Fruit fly (Drosophila melanogaster) whole organism: ENCODE measurements around the gene CG2186.

Source experiments
- Dll ChIP-seq: fragments of >200 bp; optimal IDR thresholded peaks from 2 replicates; lab custom pipeline; 2017
- psq ChIP-seq: fragments of >200 bp; optimal IDR thresholded peaks from 2 replicates; lab custom pipeline; 2017

DNA sequence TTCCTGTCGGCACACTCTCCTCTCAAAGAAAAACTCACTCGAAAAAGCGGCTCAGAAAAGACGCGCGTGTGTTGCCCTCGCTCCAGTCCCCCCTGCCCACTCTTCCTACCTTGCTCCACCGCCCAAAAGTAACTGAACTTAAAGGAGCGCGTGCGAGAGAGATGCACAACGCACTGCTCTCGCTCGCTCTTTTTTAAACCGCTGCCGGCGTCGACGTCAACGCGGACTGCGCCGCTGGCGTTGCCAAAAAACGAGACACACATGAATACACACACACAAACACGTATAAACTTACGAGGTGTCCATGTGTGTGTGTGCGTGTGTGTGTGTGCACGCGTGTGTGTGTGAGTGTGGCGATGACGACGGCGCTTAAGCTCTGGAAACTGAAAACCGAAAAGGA lies 40.6 kb upstream of the CG2186 start:
- TF ChIP-seq psq (lab: Kevin White, UChicago) (no peak), Dll (lab: Kevin White, UChicago) (no peak)
